Fruit fly (Drosophila melanogaster) whole organism, prepupa: ENCODE results near the gene CG31872.

Source experiments
- Blimp-1 ChIP-seq: fragments of 200-800 bp; sonication (Bioruptor generic); optimal IDR thresholded peaks from 3 replicates; lab custom pipeline; 2017; ENCODE audit warnings: missing biosample characterization, missing genetic modification characterization, mild to moderate bottlenecking, moderate library complexity, missing genetic modification reagents
- CG11762 ChIP-seq: fragments of 200-800 bp; sonication (Bioruptor generic); optimal IDR thresholded peaks from 3 replicates; lab custom pipeline; 2016; ENCODE audit warnings: missing biosample characterization, missing genetic modification characterization; ENCODE audit not compliant: insufficient read depth
- CG1621 ChIP-seq: fragments of 200-800 bp; sonication (Bioruptor generic); optimal IDR thresholded peaks from 3 replicates; lab custom pipeline; 2018; ENCODE audit warnings: missing biosample characterization, mild to moderate bottlenecking, missing genetic modification characterization
- CG6854 ChIP-seq: fragments of 200-800 bp; sonication (Bioruptor generic); optimal IDR thresholded peaks from 2 replicates; lab custom pipeline; 2017; ENCODE audit warnings: missing biosample characterization, mild to moderate bottlenecking, missing genetic modification characterization
- CG9139 ChIP-seq: fragments of 200-800 bp; sonication (Bioruptor generic); optimal IDR thresholded peaks from 3 replicates; lab custom pipeline; 2017; ENCODE audit warnings: missing biosample characterization, mild to moderate bottlenecking, missing genetic modification characterization
- Eip93F ChIP-seq: fragments of 200-800 bp; sonication (Bioruptor generic); optimal IDR thresholded peaks from 2 replicates; lab custom pipeline; 2016; ENCODE audit warnings: missing biosample characterization, mild to moderate bottlenecking, missing genetic modification characterization
- Hr38 ChIP-seq: sonication (Bioruptor generic); optimal IDR thresholded peaks from 2 replicates; lab custom pipeline; 2016; ENCODE audit warnings: missing biosample characterization, missing genetic modification characterization
- Lpt ChIP-seq: fragments of 200-800 bp; sonication (Bioruptor generic); optimal IDR thresholded peaks from 3 replicates; lab custom pipeline; 2016; ENCODE audit warnings: missing biosample characterization, missing genetic modification characterization
- salr ChIP-seq, 2 experiments: fragments of 200-800 bp; sonication (Bioruptor generic); optimal IDR thresholded peaks; 3 replicates each; lab custom pipeline; 2016 to 2018; ENCODE audit warnings: missing biosample characterization in 2 of 2, missing genetic modification characterization in 2 of 2, mild to moderate bottlenecking in 1 of 2

DNA sequence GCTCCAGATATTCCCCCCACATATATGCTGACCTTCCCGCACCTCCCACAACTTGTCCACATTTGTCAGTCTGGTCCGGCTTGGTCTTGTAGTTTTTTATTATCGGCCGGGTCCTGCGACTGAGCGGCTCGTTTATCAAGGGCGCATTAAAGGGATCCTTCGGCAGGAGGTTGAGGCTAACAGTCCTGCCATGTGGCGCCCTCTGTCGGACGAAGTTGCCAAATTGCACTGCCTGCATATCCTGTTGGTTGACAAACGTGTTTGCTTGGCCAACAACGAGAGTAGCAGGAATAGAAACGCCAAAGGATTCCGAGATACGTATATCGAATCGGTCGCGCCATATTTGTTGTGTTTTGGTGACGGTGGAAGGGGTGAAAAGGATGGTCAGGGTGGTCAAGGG lies 36.1 kb upstream of the CG31872 start:
- TF ChIP-seq Hr38 (no peak), salr (GFP tag; optimal IDR thresholded peaks at IDR 0.05; lab: Kevin White, UChicago) (no peak), Lpt (GFP tag; lab: Kevin White, UChicago) (no peak), CG1621 (tag; lab: Kevin White, UChicago) (no peak), CG11762 (GFP tag; lab: Kevin White, UChicago) (no peak), CG6854 (no peak), Blimp-1 (GFP tag; lab: Kevin White, UChicago) (no peak), Eip93F (no peak), CG9139 (GFP tag; lab: Kevin White, UChicago) (no peak)
